Worm (Caenorhabditis elegans): ENCODE data around the gene rpl-11.2.
A peak's percentile ranks its signal among the peaks of the same experiment; 100 is the strongest.

The rpl-11.2 gene

ce11 chrX:2233929-2234328, 8.5 kb downstream of the rpl-11.2 start, which contains the start of gene T14F9.2 (continued):
- TF ChIP-seq rnt-1 (tag; optimal IDR thresholded peaks at IDR 0.05) = peak; percentile 63
- TF ChIP-seq hpl-2 (GFP tag; optimal IDR thresholded peaks at IDR 0.05) = no peak
- TF ChIP-seq xbp-1 (tag; optimal IDR thresholded peaks at IDR 0.05) = peak; percentile 33
- TF ChIP-seq sptf-1 (tag; optimal IDR thresholded peaks at IDR 0.05) = no peak
- no peak for TF ChIP-seq F16B12.6 (tag; optimal IDR thresholded peaks at IDR 0.05)
- no peak for TF ChIP-seq zag-1 (tag; optimal IDR thresholded peaks at IDR 0.05)
- TF ChIP-seq aly-2 (tag; optimal IDR thresholded peaks at IDR 0.05) = no peak
- no peak for TF ChIP-seq snpc-4 (tag; optimal IDR thresholded peaks at IDR 0.05)
- TF ChIP-seq nhr-85 (tag) = peak; percentile 79
- no peak for TF ChIP-seq ceh-8 (GFP tag; optimal IDR thresholded peaks at IDR 0.05)
- no peak for TF ChIP-seq tlp-1 (tag; optimal IDR thresholded peaks at IDR 0.05)
- TF ChIP-seq C16A3.4 (tag; optimal IDR thresholded peaks at IDR 0.05) = no peak
- no peak for TF ChIP-seq Y116A8C.19 (tag; optimal IDR thresholded peaks at IDR 0.05; ENCODE audit: borderline replicate concordance)
- TF ChIP-seq unc-62 (GFP tag; optimal IDR thresholded peaks at IDR 0.05) = no peak
- TF ChIP-seq tbx-2 (tag; optimal IDR thresholded peaks at IDR 0.05) = peak; percentile 45
- peak; percentile 37 for TF ChIP-seq nhr-90 (tag; optimal IDR thresholded peaks at IDR 0.05; ENCODE audit: poor library complexity)
- TF ChIP-seq ztf-11 (tag; optimal IDR thresholded peaks at IDR 0.05) = no peak
- peak; percentile 34 for TF ChIP-seq C04F5.9 (tag; optimal IDR thresholded peaks at IDR 0.05)
- no peak for TF ChIP-seq fkh-8 (tag; optimal IDR thresholded peaks at IDR 0.05)
- TF ChIP-seq ztf-4 (tag; optimal IDR thresholded peaks at IDR 0.05) = no peak
- no peak for TF ChIP-seq C34B4.2 (tag; optimal IDR thresholded peaks at IDR 0.05)
- TF ChIP-seq aha-1 (tag; optimal IDR thresholded peaks at IDR 0.05) = no peak
- peak in 1 of 2 experiments; percentile 28 for TF ChIP-seq mdl-1 (tag; optimal IDR thresholded peaks at IDR 0.05)
- TF ChIP-seq hlh-17 (GFP tag; optimal IDR thresholded peaks at IDR 0.05; ENCODE audit: borderline replicate concordance) = no peak
- TF ChIP-seq lin-39 (tag; optimal IDR thresholded peaks at IDR 0.05) = no peak
- peak; percentile 3 for TF ChIP-seq lir-3 (tag; optimal IDR thresholded peaks at IDR 0.05; ENCODE audit: poor library complexity)
- peak; percentile 74 for TF ChIP-seq snu-23 (GFP tag; optimal IDR thresholded peaks at IDR 0.05)
- no peak for TF ChIP-seq ceh-63 (GFP tag; optimal IDR thresholded peaks at IDR 0.05)
- no peak for TF ChIP-seq ceh-82 (tag; optimal IDR thresholded peaks at IDR 0.05)
- no peak for TF ChIP-seq egl-13 (tag; optimal IDR thresholded peaks at IDR 0.05)
- no peak for TF ChIP-seq nhr-237 (tag; optimal IDR thresholded peaks at IDR 0.05)
- TF ChIP-seq grh-1 (GFP tag; IDR thresholded peaks at IDR 0.05) = no peak
- no peak for TF ChIP-seq pqm-1 (tag; optimal IDR thresholded peaks at IDR 0.05)
- no peak for TF ChIP-seq unc-86 (tag; optimal IDR thresholded peaks at IDR 0.05)
- peak; percentile 39 for TF ChIP-seq blmp-1 (tag; optimal IDR thresholded peaks at IDR 0.05)
- TF ChIP-seq nhr-28 (tag; optimal IDR thresholded peaks at IDR 0.05) = no peak
- peak; percentile 44 to 61 for TF ChIP-seq efl-1 (optimal IDR thresholded peaks at IDR 0.05)
- TF ChIP-seq efl-1 (GFP tag; optimal IDR thresholded peaks at IDR 0.05 in 1 of 2) = peak; percentile 39 to 75
- no peak for TF ChIP-seq sup-37 (GFP tag; optimal IDR thresholded peaks at IDR 0.05)
- TF ChIP-seq fos-1 (tag; optimal IDR thresholded peaks at IDR 0.05) = no peak
- no peak for TF ChIP-seq hlh-4 (tag; optimal IDR thresholded peaks at IDR 0.05)
- TF ChIP-seq unc-98 (GFP tag; IDR thresholded peaks at IDR 0.05) = no peak

DNA sequence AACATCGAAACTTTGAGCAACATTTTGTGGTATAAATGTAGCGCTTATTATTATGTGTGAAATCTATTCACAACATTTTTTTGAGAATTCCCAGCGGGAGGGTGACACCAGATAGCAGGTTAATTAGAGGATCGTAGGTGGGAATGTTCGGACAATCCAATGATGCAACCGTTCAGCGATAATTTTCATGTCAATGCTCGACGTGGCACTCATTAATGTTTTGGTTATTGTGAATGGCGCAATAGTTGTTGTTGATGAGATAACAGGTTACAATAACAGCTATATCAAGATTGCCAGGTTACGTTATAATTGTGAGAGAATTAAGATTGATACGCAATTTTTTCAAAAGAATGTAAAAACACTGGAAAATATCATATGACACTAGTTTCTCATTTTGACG, 11.1 kb downstream of the rpl-11.2 start:
- no peak for TF ChIP-seq irx-1 (tag; optimal IDR thresholded peaks at IDR 0.05)
- no peak for TF ChIP-seq tbx-2 (tag; optimal IDR thresholded peaks at IDR 0.05)
- no peak for TF ChIP-seq C04F5.9 (tag; optimal IDR thresholded peaks at IDR 0.05)
- no peak for TF ChIP-seq F16B12.6 (tag; optimal IDR thresholded peaks at IDR 0.05)
- TF ChIP-seq fkh-4 (tag; optimal IDR thresholded peaks at IDR 0.05; ENCODE audit: borderline replicate concordance) = no peak
- no peak for TF ChIP-seq unc-30 (tag; optimal IDR thresholded peaks at IDR 0.05)
- no peak for TF ChIP-seq nhr-237 (tag; optimal IDR thresholded peaks at IDR 0.05)
- no peak for TF ChIP-seq lin-15B (tag; optimal IDR thresholded peaks at IDR 0.05)
- no peak for TF ChIP-seq nhr-20 (tag; optimal IDR thresholded peaks at IDR 0.05)
- no peak for TF ChIP-seq pag-3 (tag; optimal IDR thresholded peaks at IDR 0.05; ENCODE audit: borderline replicate concordance, insufficient read depth)
- no peak for TF ChIP-seq zip-4 (GFP tag; optimal IDR thresholded peaks at IDR 0.05)
- no peak for TF ChIP-seq blmp-1 (tag; optimal IDR thresholded peaks at IDR 0.05)
- TF ChIP-seq pqm-1 (tag; optimal IDR thresholded peaks at IDR 0.05) = no peak
- TF ChIP-seq skn-1 (tag; optimal IDR thresholded peaks at IDR 0.05) = no peak
- no peak for TF ChIP-seq C16A3.4 (tag; optimal IDR thresholded peaks at IDR 0.05)
- TF ChIP-seq fkh-8 (tag; optimal IDR thresholded peaks at IDR 0.05) = no peak
- TF ChIP-seq nhr-12 (tag; optimal IDR thresholded peaks at IDR 0.05) = no peak
- TF ChIP-seq lir-3 (tag; optimal IDR thresholded peaks at IDR 0.05; ENCODE audit: poor library complexity) = no peak

All from whole organism, L1 larva.